Worm (Caenorhabditis elegans) whole organism, L4 larva: ENCODE measurements around the gene H41C03.3.
A peak's percentile ranks its signal among the peaks of the same experiment; 100 is the strongest.

Experiments
- F26F4.8 ChIP-seq: fragments of 200-800 bp; sonication (Bioruptor generic); conservative IDR thresholded peaks from 2 replicates; pipeline ENCODE4 v1.3.6; 2022; ENCODE audit warnings: missing genetic modification characterization, missing compliant biosample characterization
- F44E2.7 ChIP-seq: fragments of 200-800 bp; sonication (Bioruptor generic); IDR thresholded peaks from 2 replicates; pipeline ENCODE4 v2.1.2; 2022; ENCODE audit warnings: missing genetic modification characterization, missing compliant biosample characterization
- F49E8.2 ChIP-seq: sonication (generic microtip); optimal IDR thresholded peaks from 2 replicates; lab custom pipeline; 2016; ENCODE audit warnings: missing compliant biosample characterization, mild to moderate bottlenecking, missing genetic modification characterization, borderline replicate concordance
- ama-1 ChIP-seq: fragments of 150-350 bp; optimal IDR thresholded peaks from 2 replicates; lab custom pipeline; 2014; ENCODE audit warnings: inconsistent platforms, mixed read lengths
- ceh-28 ChIP-seq: fragments of 150-350 bp; optimal IDR thresholded peaks from 2 replicates; lab custom pipeline; 2014; ENCODE audit warnings: missing biosample characterization, missing genetic modification reagents, missing genetic modification characterization
- ceh-32 ChIP-seq: sonication (generic microtip); optimal IDR thresholded peaks from 2 replicates; lab custom pipeline; 2016; ENCODE audit warnings: mild to moderate bottlenecking, missing genetic modification characterization, missing compliant biosample characterization; ENCODE audit not compliant: poor library complexity
- ceh-62 ChIP-seq: sonication (generic microtip); optimal IDR thresholded peaks from 2 replicates; lab custom pipeline; 2017; ENCODE audit warnings: missing biosample characterization, missing genetic modification characterization
- dmd-6 ChIP-seq: fragments of 200-800 bp; sonication (Bioruptor generic); IDR thresholded peaks from 2 replicates; pipeline ENCODE4 v1.3.6; 2022; ENCODE audit warnings: missing genetic modification reagents, missing genetic modification characterization, missing compliant biosample characterization
- dpl-1 ChIP-seq: fragments of 150-350 bp; optimal IDR thresholded peaks from 2 replicates; lab custom pipeline; 2014; ENCODE audit warnings: missing biosample characterization, missing genetic modification reagents, missing genetic modification characterization
- duxl-1 ChIP-seq: sonication (generic microtip); optimal IDR thresholded peaks from 2 replicates; lab custom pipeline; 2016; ENCODE audit warnings: mild to moderate bottlenecking, missing genetic modification characterization, moderate library complexity, missing compliant biosample characterization; ENCODE audit not compliant: poor library complexity
- egl-43 ChIP-seq: fragments of 200-800 bp; sonication (Bioruptor generic); IDR thresholded peaks from 2 replicates; pipeline ENCODE4 v1.3.6; 2022; ENCODE audit warnings: missing genetic modification reagents, missing genetic modification characterization, missing compliant biosample characterization
- gei-8 ChIP-seq: fragments of 200-800 bp; sonication (Bioruptor generic); optimal IDR thresholded peaks from 2 replicates; lab custom pipeline; 2018; ENCODE audit warnings: mild to moderate bottlenecking, missing genetic modification characterization, missing compliant biosample characterization
- hif-1 ChIP-seq, 2 experiments: sonication (generic microtip); optimal IDR thresholded peaks; 2 replicates each; lab custom pipeline; 2016 to 2017; ENCODE audit warnings: missing compliant biosample characterization in 2 of 2, missing genetic modification characterization in 2 of 2, missing genetic modification reagents in 2 of 2, missing genotype in 2 of 2, mild to moderate bottlenecking in 1 of 2
- hlh-11 ChIP-seq: fragments of 200-800 bp; sonication (Bioruptor generic); optimal IDR thresholded peaks from 2 replicates; lab custom pipeline; 2018; ENCODE audit warnings: mild to moderate bottlenecking, missing genetic modification characterization, missing compliant biosample characterization
- lim-7 ChIP-seq: fragments of 200-800 bp; sonication (Bioruptor generic); IDR thresholded peaks from 2 replicates; pipeline ENCODE4 v1.3.6; 2022; ENCODE audit warnings: missing genetic modification characterization, missing compliant biosample characterization
- lin-1 ChIP-seq: fragments of 200-800 bp; sonication (Bioruptor generic); IDR thresholded peaks from 2 replicates; pipeline ENCODE4 v1.3.6; 2022; ENCODE audit warnings: missing genetic modification reagents, missing genetic modification characterization, missing compliant biosample characterization
- lin-13 ChIP-seq: fragments of 150-350 bp; optimal IDR thresholded peaks from 2 replicates; lab custom pipeline; 2014; ENCODE audit warnings: missing biosample characterization, missing genetic modification reagents, missing genetic modification characterization
- lin-38 ChIP-seq: fragments of 200-800 bp; sonication (Bioruptor generic); IDR thresholded peaks from 2 replicates; pipeline ENCODE4 v1.3.6; 2022; ENCODE audit warnings: missing genetic modification reagents, missing genetic modification characterization, missing compliant biosample characterization
- madf-5 ChIP-seq, 2 experiments: fragments of 200-800 bp; sonication (Bioruptor generic); IDR thresholded peaks; 2 replicates each; pipeline ENCODE4 v1.3.6; 2022; ENCODE audit warnings: missing compliant biosample characterization in 2 of 2, missing genetic modification characterization in 2 of 2
- madf-9 ChIP-seq: fragments of 200-800 bp; sonication (Bioruptor generic); conservative IDR thresholded peaks from 2 replicates; pipeline ENCODE4 v1.3.6; 2022; ENCODE audit warnings: missing genetic modification reagents, missing genetic modification characterization, missing compliant biosample characterization
- mdl-1 ChIP-seq, 2 experiments: fragments of 150-350 bp in 1 of 2; sonication (generic microtip) in 1 of 2; optimal IDR thresholded peaks; 2 replicates each; lab custom pipeline; 2014 to 2017; ENCODE audit warnings: missing biosample characterization in 2 of 2, missing genetic modification characterization in 2 of 2
- mes-2 ChIP-seq: sonication (generic microtip); optimal IDR thresholded peaks from 2 replicates; lab custom pipeline; 2016; ENCODE audit warnings: missing genotype, mild to moderate bottlenecking, missing genetic modification characterization, missing compliant biosample characterization; ENCODE audit not compliant: poor library complexity, severe bottlenecking
- mxl-3 ChIP-seq: fragments of 200-800 bp; sonication (Bioruptor generic); optimal IDR thresholded peaks from 2 replicates; lab custom pipeline; 2018; ENCODE audit warnings: mild to moderate bottlenecking, missing genetic modification characterization, missing compliant biosample characterization
- nhr-237 ChIP-seq: sonication (generic microtip); optimal IDR thresholded peaks from 2 replicates; lab custom pipeline; 2017; ENCODE audit warnings: missing biosample characterization, missing genetic modification characterization
- nhr-25 ChIP-seq: sonication (generic microtip); optimal IDR thresholded peaks from 2 replicates; lab custom pipeline; 2017; ENCODE audit warnings: missing genetic modification characterization, mild to moderate bottlenecking, missing compliant biosample characterization, antibody characterized with exemption, moderate library complexity, borderline replicate concordance; ENCODE audit not compliant: insufficient read depth
- nhr-42 ChIP-seq: fragments of 200-800 bp; sonication (Bioruptor generic); IDR thresholded peaks from 2 replicates; pipeline ENCODE4 v1.3.6; 2022; ENCODE audit warnings: missing genetic modification characterization, missing compliant biosample characterization
- nhr-6 ChIP-seq: fragments of 150-350 bp; optimal IDR thresholded peaks from 2 replicates; lab custom pipeline; 2014; ENCODE audit warnings: missing biosample characterization, missing genetic modification characterization
- nhr-76 ChIP-seq: fragments of 150-350 bp; optimal IDR thresholded peaks from 2 replicates; lab custom pipeline; 2014; ENCODE audit warnings: missing biosample characterization, missing genetic modification characterization
- nhr-77 ChIP-seq: fragments of 150-350 bp; optimal IDR thresholded peaks from 2 replicates; lab custom pipeline; 2014; ENCODE audit warnings: missing biosample characterization, missing genetic modification characterization
- pha-4 ChIP-seq, 2 experiments: fragments of 150-350 bp in 1 of 2; fragments of 200-800 bp in 1 of 2; sonication (Bioruptor generic) in 1 of 2; IDR thresholded peaks in 1 of 2; optimal IDR thresholded peaks in 1 of 2; 2 replicates each; pipeline versions ENCODE4 v1.3.6 to Lab custom; 2014 to 2022; ENCODE audit warnings: missing genetic modification characterization in 2 of 2, missing genetic modification reagents in 2 of 2, missing biosample characterization in 1 of 2, missing compliant biosample characterization in 1 of 2
- saeg-2 ChIP-seq: fragments of 200-800 bp; sonication (Bioruptor generic); IDR thresholded peaks from 2 replicates; pipeline ENCODE4 v1.3.6; 2022; ENCODE audit warnings: missing genetic modification reagents, missing genetic modification characterization, missing compliant biosample characterization
- skn-1 ChIP-seq: fragments of 150-350 bp; optimal IDR thresholded peaks from 2 replicates; lab custom pipeline; 2014; ENCODE audit warnings: missing biosample characterization, missing genetic modification characterization
- unc-62 ChIP-seq, 3 experiments: fragments of 150-350 bp in 1 of 3; sonication (generic microtip); optimal IDR thresholded peaks in 2 of 3; peaks in 1 of 3; 1 replicate in 1 of 3; 2 replicates in 2 of 3; lab custom pipeline; 2014 to 2017; ENCODE audit warnings: missing biosample characterization in 3 of 3, missing genetic modification characterization in 3 of 3, missing genetic modification reagents in 3 of 3, missing genotype in 1 of 3
- vab-7 ChIP-seq: fragments of 200-800 bp; sonication (Bioruptor generic); IDR thresholded peaks from 2 replicates; pipeline ENCODE4 v1.3.6; 2022; ENCODE audit warnings: missing genetic modification reagents, missing genetic modification characterization, missing compliant biosample characterization
- zfp-3 ChIP-seq: fragments of 200-800 bp; sonication (Bioruptor generic); conservative IDR thresholded peaks from 2 replicates; pipeline ENCODE4 v1.3.6; 2022; ENCODE audit warnings: missing genetic modification reagents, missing genetic modification characterization, missing compliant biosample characterization
- zip-2 ChIP-seq: fragments of 150-350 bp; optimal IDR thresholded peaks from 2 replicates; lab custom pipeline; 2014; ENCODE audit warnings: missing biosample characterization, missing genetic modification characterization

Gene H41C03.3

ce11 chrII:5885966-5886621, 40.5 kb downstream of the H41C03.3 start (continued):
- TF ChIP-seq lin-38 (GFP tag; lab: Robert Waterston, UW) (no peak; the same call in 1 of the 2 replicates), mxl-3 (GFP tag; lab: Kevin White, UChicago) (peak; percentile 48), nhr-25 (tag; lab: Kevin White, UChicago) (no peak), hlh-11 (peak; percentile 69), nhr-77 (peak; percentile 10), lim-7 (no peak), mdl-1 (tag; optimal IDR thresholded peaks at IDR 0.05; lab: Kevin White, UChicago) (peak in 1 of 2 experiments; percentile 25), nhr-237 (tag; lab: Kevin White, UChicago) (no peak), ama-1 (lab: Kevin White, UChicago) (peak; percentile 57), nhr-6 (tag; lab: Kevin White, UChicago) (peak; percentile 52), lin-13 (no peak), ceh-32 (tag; lab: Kevin White, UChicago) (no peak), dmd-6 (peak; percentile 36; the same call in 1 of the 2 replicates)

- TF ChIP-seq nhr-76 (tag; lab: Kevin White, UChicago) (no peak), zip-2 (tag; lab: Kevin White, UChicago) (no peak), madf-9 (GFP tag; lab: Robert Waterston, UW) (no peak), pha-4 (GFP tag; IDR thresholded peaks at IDR 0.05; lab: Robert Waterston, UW) (no peak), pha-4 (tag; optimal IDR thresholded peaks at IDR 0.05; lab: Kevin White, UChicago) (no peak), egl-43 (GFP tag; lab: Robert Waterston, UW) (0 out of 2 replicates have a peak, but pooled peaks have one; percentile 24), F44E2.7 (GFP tag; lab: Robert Waterston, UW) (no peak), madf-5 (GFP tag; IDR thresholded peaks at IDR 0.05; lab: Robert Waterston, UW) (no peak), lim-7 (no peak), gei-8 (GFP tag; lab: Kevin White, UChicago) (no peak)
Measured at ce11 chrII:5889417-5890139, 44.0 kb downstream of the H41C03.3 start.

- TF ChIP-seq zfp-3 (GFP tag; lab: Robert Waterston, UW) (peak; percentile 82; the same call in 1 of the 2 replicates), F49E8.2 (tag; lab: Kevin White, UChicago) (no peak), unc-62 (GFP tag; optimal IDR thresholded peaks at IDR 0.05 in 1 of 2; lab: Kevin White, UChicago) (peak in 1 of 2 experiments; percentile 85), unc-62 (tag; optimal IDR thresholded peaks at IDR 0.05; lab: Kevin White, UChicago) (no peak)
Measured at ce11 chrII:5892813-5893212, 47.2 kb downstream of the H41C03.3 start.

ce11 chrII:5895870-5896269, 50.3 kb downstream of the H41C03.3 start, which contains the start of gene F59G1.4:
F59G1.4 (plus strand) TSS chrII:5896170.
- TF ChIP-seq nhr-25 (tag; lab: Kevin White, UChicago) = no peak
- no peak for TF ChIP-seq nhr-77
- TF ChIP-seq lin-1 (GFP tag; lab: Robert Waterston, UW) = no peak
- TF ChIP-seq ceh-62 (tag; lab: Kevin White, UChicago) = no peak
- TF ChIP-seq hif-1 (tag; optimal IDR thresholded peaks at IDR 0.05; lab: Kevin White, UChicago) = no peak
- TF ChIP-seq dpl-1 (GFP tag; lab: Kevin White, UChicago) = no peak
- no peak for TF ChIP-seq F26F4.8
- TF ChIP-seq duxl-1 (tag; lab: Kevin White, UChicago) = no peak
- no peak for TF ChIP-seq saeg-2 (GFP tag; lab: Robert Waterston, UW)
- no peak for TF ChIP-seq skn-1 (tag; lab: Kevin White, UChicago)
- no peak for TF ChIP-seq ceh-28 (tag; lab: Kevin White, UChicago)
- TF ChIP-seq unc-62 (GFP tag; optimal IDR thresholded peaks at IDR 0.05 in 1 of 2; lab: Kevin White, UChicago) = no peak
- no peak for TF ChIP-seq unc-62 (tag; optimal IDR thresholded peaks at IDR 0.05; lab: Kevin White, UChicago)
- TF ChIP-seq vab-7 (GFP tag; lab: Robert Waterston, UW) = no peak
- TF ChIP-seq mes-2 (tag; lab: Kevin White, UChicago) = no peak
- no peak for TF ChIP-seq nhr-76 (tag; lab: Kevin White, UChicago)
- no peak for TF ChIP-seq egl-43 (GFP tag; lab: Robert Waterston, UW)
- TF ChIP-seq nhr-42 (GFP tag; lab: Robert Waterston, UW) = no peak
